Fruit fly (Drosophila melanogaster): ENCODE measurements around the gene Flo2.

The Flo2 gene

dm6 chrX:14955050-14955783, 116.0 kb downstream of the Flo2 start, which contains the start of the genes CG9030 and eag (continued):
- no peak for TF ChIP-seq CG12219 (GFP tag; optimal IDR thresholded peaks at IDR 0.05)
- peak; percentile 5 for TF ChIP-seq HmgZ (tag; optimal IDR thresholded peaks at IDR 0.05)
- no peak for TF ChIP-seq org-1 (GFP tag; optimal IDR thresholded peaks at IDR 0.05)
- TF ChIP-seq luna (GFP tag; optimal IDR thresholded peaks at IDR 0.05) = no peak
- no peak for TF ChIP-seq CG9609 (GFP tag; optimal IDR thresholded peaks at IDR 0.05)
- peak; percentile 69 for TF ChIP-seq Adf1 (GFP tag; IDR thresholded peaks at IDR 0.05)
- no peak for TF ChIP-seq Fer3 (tag; optimal IDR thresholded peaks at IDR 0.05)
- peak; percentile 92 for TF ChIP-seq unc-4 (GFP tag; IDR thresholded peaks at IDR 0.05; ENCODE audit: partially characterized antibody)
- TF ChIP-seq ase (GFP tag; IDR thresholded peaks at IDR 0.05) = no peak
- TF ChIP-seq Fer1 (GFP tag; optimal IDR thresholded peaks at IDR 0.05) = no peak
- TF ChIP-seq CG3163 (GFP tag; optimal IDR thresholded peaks at IDR 0.05) = peak; percentile 6
- TF ChIP-seq CG14441 (GFP tag; IDR thresholded peaks at IDR 0.05) = no peak
- peak; percentile 73 for TF ChIP-seq CG7963 (GFP tag; IDR thresholded peaks at IDR 0.05; ENCODE audit: partially characterized antibody)
- peak; percentile 56 for TF ChIP-seq Hmr (GFP tag; optimal IDR thresholded peaks at IDR 0.05)
- TF ChIP-seq seq (GFP tag; IDR thresholded peaks at IDR 0.05) = no peak
- TF ChIP-seq pros (GFP tag; optimal IDR thresholded peaks at IDR 0.05) = no peak
- no peak for TF ChIP-seq CG12299 (tag; optimal IDR thresholded peaks at IDR 0.05)
- no peak for TF ChIP-seq cas (GFP tag; IDR thresholded peaks at IDR 0.05)
- no peak for TF ChIP-seq Mes4 (GFP tag; optimal IDR thresholded peaks at IDR 0.05)
- no peak for TF ChIP-seq insv (GFP tag; optimal IDR thresholded peaks at IDR 0.05)
- no peak for TF ChIP-seq dati (GFP tag; IDR thresholded peaks at IDR 0.05)
- TF ChIP-seq onecut (GFP tag; IDR thresholded peaks at IDR 0.05) = peak; percentile 39
- TF ChIP-seq CG2889 (GFP tag; IDR thresholded peaks at IDR 0.05) = no peak
- TF ChIP-seq CG7271 (tag; optimal IDR thresholded peaks at IDR 0.05) = no peak
- TF ChIP-seq CG7928 (GFP tag; optimal IDR thresholded peaks at IDR 0.05) = no peak
- TF ChIP-seq YL-1 (GFP tag; optimal IDR thresholded peaks at IDR 0.05) = no peak
- no peak for TF ChIP-seq CG12744 (GFP tag; optimal IDR thresholded peaks at IDR 0.05)
- TF ChIP-seq tin (GFP tag; optimal IDR thresholded peaks at IDR 0.05) = no peak
- TF ChIP-seq inv (GFP tag; IDR thresholded peaks at IDR 0.05; ENCODE audit: partially characterized antibody) = peak; percentile 87
- TF ChIP-seq CG7372 (GFP tag; IDR thresholded peaks at IDR 0.05) = no peak
- peak; percentile 31 for TF ChIP-seq Abd-B (GFP tag; optimal IDR thresholded peaks at IDR 0.05)
- no peak for TF ChIP-seq CG8478 (optimal IDR thresholded peaks at IDR 0.05)
- TF ChIP-seq bigmax (GFP tag; optimal IDR thresholded peaks at IDR 0.05) = no peak
- TF ChIP-seq CG17802 (tag; optimal IDR thresholded peaks at IDR 0.05) = peak; percentile 4
- TF ChIP-seq CG8944 (GFP tag; optimal IDR thresholded peaks at IDR 0.05) = no peak
- no peak for TF ChIP-seq CG6654 (GFP tag; optimal IDR thresholded peaks at IDR 0.05)
- no peak for TF ChIP-seq CG9727 (GFP tag; optimal IDR thresholded peaks at IDR 0.05)
- no peak for TF ChIP-seq gce (GFP tag; IDR thresholded peaks at IDR 0.05)
- no peak for TF ChIP-seq CG18764 (GFP tag; optimal IDR thresholded peaks at IDR 0.05)
- no peak for TF ChIP-seq CG11247 (GFP tag; IDR thresholded peaks at IDR 0.05)
- TF ChIP-seq CG34422 (GFP tag; IDR thresholded peaks at IDR 0.05) = no peak
- no peak for TF ChIP-seq usp (GFP tag; optimal IDR thresholded peaks at IDR 0.05)
- TF ChIP-seq bowl (GFP tag; IDR thresholded peaks at IDR 0.05) = no peak
- peak; percentile 34; the same call in 1 of the 2 replicates for TF ChIP-seq slbo (GFP tag; IDR thresholded peaks at IDR 0.05)
- no peak for TF ChIP-seq gt (GFP tag; IDR thresholded peaks at IDR 0.05)
- TF ChIP-seq pho (GFP tag; optimal IDR thresholded peaks at IDR 0.05) = no peak
- TF ChIP-seq emc (GFP tag; optimal IDR thresholded peaks at IDR 0.05) = no peak
- no peak for TF ChIP-seq gsb-n (tag; optimal IDR thresholded peaks at IDR 0.05)
- no peak for TF ChIP-seq CG16863 (GFP tag; optimal IDR thresholded peaks at IDR 0.05)
- TF ChIP-seq CG5180 (GFP tag; optimal IDR thresholded peaks at IDR 0.05) = no peak
- no peak for TF ChIP-seq CG15696 (tag; optimal IDR thresholded peaks at IDR 0.05)
- TF ChIP-seq Lpt (GFP tag; optimal IDR thresholded peaks at IDR 0.05) = no peak
